Fruit fly (Drosophila melanogaster) S2 (cell line): Measurements from ENCODE around the gene CG8560.

Experiments
- CG8478 ChIP-seq: fragments of >200 bp; optimal IDR thresholded peaks from 2 replicates; lab custom pipeline; 2018
- CTCF ChIP-seq, 2 experiments: fragments of >200 bp; optimal IDR thresholded peaks; 2 replicates each; lab custom pipeline; 2018

DNA sequence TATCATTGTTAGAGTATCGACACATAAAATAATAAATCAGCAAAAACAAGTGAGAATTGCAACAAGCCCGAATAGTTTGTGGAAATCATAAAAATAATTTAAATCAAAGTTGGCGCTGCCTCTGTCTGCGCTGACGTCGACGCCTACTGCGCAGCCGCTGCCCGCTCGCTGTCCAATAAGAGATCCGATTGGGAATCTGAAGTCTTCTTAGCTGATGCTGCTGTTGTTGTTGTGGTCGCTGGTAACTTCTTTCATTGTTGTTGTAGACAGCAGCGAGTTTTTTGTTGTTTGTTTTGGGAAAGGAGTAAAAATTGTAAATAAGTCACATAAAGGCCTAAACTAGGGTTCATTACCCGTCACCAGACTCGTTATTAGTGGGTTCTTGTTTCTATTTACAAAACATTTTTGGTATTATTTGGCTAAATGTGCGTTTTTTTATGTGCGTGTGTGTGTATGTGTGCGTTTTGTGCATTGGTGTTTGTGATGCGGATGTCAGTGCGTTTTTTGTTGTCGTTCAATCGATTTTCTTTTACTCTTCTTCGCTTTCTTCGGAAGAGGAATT lies 39.2 kb downstream of the CG8560 start:
- no peak for TF ChIP-seq CG8478
- TF ChIP-seq CTCF (optimal IDR thresholded peaks at IDR 0.05; lab: Kevin White, UChicago): no peak
